Worm (Caenorhabditis elegans) whole organism, L4 larva: Measurements from ENCODE around the gene F15H10.8.
"Not testable (repeated sequence)": the region's sequence is repeated elsewhere in the genome, so short reads cannot be mapped to it uniquely, and the experiment has no call there.

Experiments
- jun-1 ChIP-seq: fragments of 150-350 bp; optimal IDR thresholded peaks from 2 replicates; lab custom pipeline; 2014; ENCODE audit warnings: missing biosample characterization, missing genetic modification reagents, missing genetic modification characterization
- nhr-25 ChIP-seq: sonication (generic microtip); optimal IDR thresholded peaks from 2 replicates; lab custom pipeline; 2017; ENCODE audit warnings: missing genetic modification characterization, mild to moderate bottlenecking, missing compliant biosample characterization, antibody characterized with exemption, moderate library complexity, borderline replicate concordance; ENCODE audit not compliant: insufficient read depth
- ztf-11 ChIP-seq: fragments of 150-350 bp; optimal IDR thresholded peaks from 2 replicates; lab custom pipeline; 2014; ENCODE audit warnings: missing biosample characterization, missing genetic modification characterization

ce11 chrV:10450355-10450754, 47.7 kb upstream of the F15H10.8 start:
- not testable (repeated sequence) for TF ChIP-seq jun-1 (tag; lab: Kevin White, UChicago); nhr-25; ztf-11 (tag; lab: Kevin White, UChicago)
